Fruit fly (Drosophila melanogaster): Measurements from ENCODE around the gene Sry-beta.
A peak's percentile ranks its signal among the peaks of the same experiment; 100 is the strongest.

The Sry-beta gene

DNA sequence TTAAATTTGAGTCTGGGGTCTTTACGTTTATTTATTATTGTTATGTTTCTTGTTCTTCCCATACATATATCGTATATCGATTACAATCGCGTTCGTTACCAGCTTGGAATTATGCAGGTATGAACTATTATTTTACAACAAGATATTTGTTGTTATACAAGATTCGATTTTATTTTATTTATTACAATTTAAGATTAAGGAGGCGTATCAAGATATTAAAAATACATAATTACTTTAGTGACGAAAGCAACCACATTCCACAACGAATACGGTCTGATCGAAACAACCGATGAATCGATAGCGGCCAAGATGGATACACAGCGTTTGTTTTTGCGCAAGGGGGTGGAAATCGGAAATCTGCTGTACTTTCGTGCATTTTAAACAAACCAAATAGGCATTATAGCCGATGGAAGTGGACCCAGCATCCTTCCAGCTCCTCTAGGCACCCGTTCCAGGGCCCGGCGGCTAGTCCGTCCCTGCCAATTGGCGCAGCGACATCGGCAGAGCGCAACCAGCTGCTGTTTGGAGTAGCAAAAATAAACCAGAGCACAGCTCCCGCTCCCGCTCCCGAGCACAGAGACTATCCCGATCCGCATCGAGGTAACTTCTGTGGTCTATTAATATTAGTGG is 41.8 kb upstream of the Sry-beta start, which contains the start of the genes CG15525 and CG11504 (continued):
- TF ChIP-seq CG10366 (GFP tag; IDR thresholded peaks at IDR 0.05), result peak; percentile 54; the same call in 1 of the 2 replicates
- peak; percentile 50 for TF ChIP-seq CoRest (tag; optimal IDR thresholded peaks at IDR 0.05)
- peak; percentile 21; the same call in 1 of the 2 replicates for TF ChIP-seq H2.0 (GFP tag; IDR thresholded peaks at IDR 0.05)
- no peak for TF ChIP-seq lab (GFP tag; optimal IDR thresholded peaks at IDR 0.05)
- TF ChIP-seq az2 (GFP tag; optimal IDR thresholded peaks at IDR 0.05), result peak; percentile 51
- no peak for TF ChIP-seq CG5180 (GFP tag; optimal IDR thresholded peaks at IDR 0.05)
- peak; percentile 50 for TF ChIP-seq al (GFP tag; IDR thresholded peaks at IDR 0.05)
- TF ChIP-seq stc (GFP tag; IDR thresholded peaks at IDR 0.05), result no peak; the same call in 1 of the 2 replicates
- no peak for TF ChIP-seq crc (GFP tag; optimal IDR thresholded peaks at IDR 0.05)
- TF ChIP-seq ara (GFP tag; IDR thresholded peaks at IDR 0.05), result no peak
- no peak for TF ChIP-seq B-H2 (GFP tag; optimal IDR thresholded peaks at IDR 0.05)
- peak; percentile 52 for TF ChIP-seq ewg (GFP tag; optimal IDR thresholded peaks at IDR 0.05)
- no peak for TF ChIP-seq CG15073 (GFP tag; optimal IDR thresholded peaks at IDR 0.05)
- TF ChIP-seq jigr1 (GFP tag; IDR thresholded peaks at IDR 0.05), result no peak
- TF ChIP-seq Ets65A (GFP tag), result peak; percentile 96
- TF ChIP-seq Fer2 (tag; optimal IDR thresholded peaks at IDR 0.05), result no peak
- TF ChIP-seq Elba2 (GFP tag; optimal IDR thresholded peaks at IDR 0.05), result peak; percentile 6
- TF ChIP-seq gro (GFP tag; optimal IDR thresholded peaks at IDR 0.05), result peak; percentile 53
- TF ChIP-seq nom (GFP tag; optimal IDR thresholded peaks at IDR 0.05), result no peak
- peak; percentile 78 for TF ChIP-seq CG12391 (tag; optimal IDR thresholded peaks at IDR 0.05)
- peak; percentile 53; the same call in 1 of the 2 replicates for TF ChIP-seq ttk (GFP tag; IDR thresholded peaks at IDR 0.05)
- no peak for TF ChIP-seq HHEX (GFP tag; optimal IDR thresholded peaks at IDR 0.05)
- no peak for TF ChIP-seq CG2678 (tag; optimal IDR thresholded peaks at IDR 0.05)
- TF ChIP-seq CG2199 (GFP tag; IDR thresholded peaks at IDR 0.05), result no peak
- TF ChIP-seq Awh (GFP tag; IDR thresholded peaks at IDR 0.05), result no peak
- TF ChIP-seq CG13123 (GFP tag; optimal IDR thresholded peaks at IDR 0.05), result peak; percentile 5
- TF ChIP-seq gsb-n (tag; optimal IDR thresholded peaks at IDR 0.05), result no peak
- no peak for TF ChIP-seq CG31365 (tag; optimal IDR thresholded peaks at IDR 0.05)
- TF ChIP-seq Dek (tag; optimal IDR thresholded peaks at IDR 0.05), result peak; percentile 24
- TF ChIP-seq fu2 (GFP tag; optimal IDR thresholded peaks at IDR 0.05), result peak; percentile 41
- peak; percentile 14 for TF ChIP-seq kay (GFP tag; optimal IDR thresholded peaks at IDR 0.05)
- peak; percentile 73 for TF ChIP-seq CG32772 (GFP tag; IDR thresholded peaks at IDR 0.05)
- TF ChIP-seq CG12299 (tag; optimal IDR thresholded peaks at IDR 0.05), result no peak
- TF ChIP-seq CG31224 (GFP tag; IDR thresholded peaks at IDR 0.05), result no peak
- TF ChIP-seq CG10147 (GFP tag; optimal IDR thresholded peaks at IDR 0.05), result no peak
- peak; percentile 2; the same call in 1 of the 2 replicates for TF ChIP-seq Ravus (GFP tag; IDR thresholded peaks at IDR 0.05)
- TF ChIP-seq zen (tag; optimal IDR thresholded peaks at IDR 0.05), result peak; percentile 32
- peak; percentile 39 for TF ChIP-seq CG13424 (tag; optimal IDR thresholded peaks at IDR 0.05)
- peak; percentile 62; the same call in 1 of the 2 replicates for TF ChIP-seq tna (GFP tag; IDR thresholded peaks at IDR 0.05; ENCODE audit: partially characterized antibody)
- TF ChIP-seq CG13894 (tag; optimal IDR thresholded peaks at IDR 0.05), result no peak
- TF ChIP-seq cg (GFP tag; optimal IDR thresholded peaks at IDR 0.05), result no peak
- no peak for TF ChIP-seq ATbp (GFP tag; optimal IDR thresholded peaks at IDR 0.05)
- TF ChIP-seq ranshi (GFP tag; IDR thresholded peaks at IDR 0.05), result peak; percentile 58
- TF ChIP-seq MESR4 (GFP tag; optimal IDR thresholded peaks at IDR 0.05), result peak; percentile 66
- no peak for TF ChIP-seq CG7839 (tag; optimal IDR thresholded peaks at IDR 0.05)
- no peak for TF ChIP-seq abd-A (tag; optimal IDR thresholded peaks at IDR 0.05)
- TF ChIP-seq CG3281 (GFP tag; optimal IDR thresholded peaks at IDR 0.05), result no peak
- no peak for TF ChIP-seq CG8388 (GFP tag; optimal IDR thresholded peaks at IDR 0.05)
- TF ChIP-seq CG11723 (GFP tag; optimal IDR thresholded peaks at IDR 0.05), result no peak
- peak; percentile 68 for TF ChIP-seq lilli (GFP tag; optimal IDR thresholded peaks at IDR 0.05)

Measured in whole organism, embryonic.